Worm (Caenorhabditis elegans) whole organism, L1 larva: ENCODE data around the gene F58F9.6.

Experiments used
- C16A3.4 ChIP-seq: fragments of 150-350 bp; optimal IDR thresholded peaks from 2 replicates; lab custom pipeline; 2014; ENCODE audit warnings: missing biosample characterization, missing genetic modification characterization
- aha-1 ChIP-seq: fragments of 150-350 bp; optimal IDR thresholded peaks from 2 replicates; lab custom pipeline; 2014; ENCODE audit warnings: missing biosample characterization, missing genetic modification characterization
- alr-1 ChIP-seq: fragments of 200-800 bp; sonication (Bioruptor generic); optimal IDR thresholded peaks from 2 replicates; lab custom pipeline; 2018; ENCODE audit warnings: borderline replicate concordance, mild to moderate bottlenecking, missing genetic modification characterization, missing compliant biosample characterization
- ama-1 ChIP-seq: fragments of 150-350 bp; optimal IDR thresholded peaks from 2 replicates; lab custom pipeline; 2014
- ceh-63 ChIP-seq: fragments of 200-800 bp; sonication (Bioruptor generic); optimal IDR thresholded peaks from 2 replicates; lab custom pipeline; 2018; ENCODE audit warnings: mild to moderate bottlenecking, missing genetic modification characterization, missing compliant biosample characterization
- ceh-8 ChIP-seq: fragments of 200-800 bp; sonication (Bioruptor generic); optimal IDR thresholded peaks from 2 replicates; lab custom pipeline; 2018; ENCODE audit warnings: mild to moderate bottlenecking, missing genetic modification characterization, moderate library complexity, missing compliant biosample characterization
- ceh-90 ChIP-seq: sonication (generic microtip); optimal IDR thresholded peaks from 2 replicates; lab custom pipeline; 2016; ENCODE audit warnings: missing genetic modification characterization, missing compliant biosample characterization
- ces-1 ChIP-seq: fragments of 150-350 bp; optimal IDR thresholded peaks from 2 replicates; lab custom pipeline; 2014; ENCODE audit warnings: missing biosample characterization, missing genetic modification reagents, missing genetic modification characterization
- efl-3 ChIP-seq: fragments of 200-800 bp; sonication (Bioruptor generic); optimal IDR thresholded peaks from 2 replicates; lab custom pipeline; 2018; ENCODE audit warnings: mild to moderate bottlenecking, missing genetic modification characterization, missing compliant biosample characterization
- elt-2 ChIP-seq: sonication (generic microtip); optimal IDR thresholded peaks from 2 replicates; lab custom pipeline; 2016; ENCODE audit warnings: missing genetic modification characterization, mild to moderate bottlenecking, inconsistent platforms, missing compliant biosample characterization, missing genetic modification reagents
- elt-3 ChIP-seq, 6 experiments: fragments of 150-350 bp in 1 of 6; sonication (generic microtip); optimal IDR thresholded peaks; 2 replicates each; lab custom pipeline; 2017 to 2018; ENCODE audit warnings: missing biosample characterization in 6 of 6, missing genetic modification characterization in 6 of 6, inconsistent platforms in 1 of 6
- fkh-4 ChIP-seq: sonication (generic microtip); optimal IDR thresholded peaks from 2 replicates; lab custom pipeline; 2016; ENCODE audit warnings: missing compliant biosample characterization, missing genetic modification characterization, borderline replicate concordance
- fos-1 ChIP-seq: fragments of 150-350 bp; optimal IDR thresholded peaks from 2 replicates; lab custom pipeline; 2014; ENCODE audit warnings: missing biosample characterization, missing genetic modification characterization
- grh-1 ChIP-seq: fragments of 200-800 bp; sonication (Bioruptor generic); IDR thresholded peaks from 2 replicates; pipeline ENCODE4 v1.3.6; 2022; ENCODE audit warnings: missing genetic modification reagents, missing genetic modification characterization, missing compliant biosample characterization
- hlh-4 ChIP-seq: sonication (generic microtip); optimal IDR thresholded peaks from 2 replicates; lab custom pipeline; 2016; ENCODE audit warnings: mild to moderate bottlenecking, missing genetic modification characterization, missing compliant biosample characterization
- irx-1 ChIP-seq: sonication (generic microtip); optimal IDR thresholded peaks from 2 replicates; lab custom pipeline; 2016; ENCODE audit warnings: missing genetic modification characterization, missing compliant biosample characterization
- lin-13 ChIP-seq: fragments of 150-350 bp; optimal IDR thresholded peaks from 2 replicates; lab custom pipeline; 2014; ENCODE audit warnings: missing biosample characterization, missing genetic modification reagents, missing genetic modification characterization
- lin-14 ChIP-seq: fragments of 200-800 bp; sonication (Bioruptor generic); optimal IDR thresholded peaks from 2 replicates; lab custom pipeline; 2018; ENCODE audit warnings: mild to moderate bottlenecking, missing genetic modification characterization, moderate library complexity, missing compliant biosample characterization
- lin-15B ChIP-seq: fragments of 150-350 bp; sonication (generic microtip); optimal IDR thresholded peaks from 3 replicates; lab custom pipeline; 2014; ENCODE audit warnings: missing biosample characterization, missing genetic modification characterization
- lin-35 ChIP-seq, 2 experiments: fragments of 150-350 bp; optimal IDR thresholded peaks; 2 replicates each; lab custom pipeline; 2014; ENCODE audit warnings: missing biosample characterization in 2 of 2, missing genetic modification characterization in 2 of 2, missing genetic modification reagents in 2 of 2
- lsy-2 ChIP-seq, 2 experiments: fragments of 150-350 bp; optimal IDR thresholded peaks; 2 replicates each; lab custom pipeline; 2014; ENCODE audit warnings: missing biosample characterization in 2 of 2, missing genetic modification characterization in 2 of 2
- mab-9 ChIP-seq: fragments of 200-800 bp; sonication (Bioruptor generic); IDR thresholded peaks from 2 replicates; pipeline ENCODE4 v1.3.6; 2022; ENCODE audit warnings: missing genetic modification reagents, missing genetic modification characterization, missing compliant biosample characterization
- mef-2 ChIP-seq: fragments of 150-350 bp; optimal IDR thresholded peaks from 2 replicates; lab custom pipeline; 2014; ENCODE audit warnings: missing biosample characterization, missing genetic modification characterization
- nhr-19 ChIP-seq: fragments of 200-800 bp; sonication (Bioruptor generic); conservative IDR thresholded peaks from 2 replicates; pipeline ENCODE4 v1.3.6; 2022; ENCODE audit warnings: missing genetic modification characterization, missing compliant biosample characterization
- nhr-20 ChIP-seq: sonication (generic microtip); optimal IDR thresholded peaks from 2 replicates; lab custom pipeline; 2016; ENCODE audit warnings: mild to moderate bottlenecking, missing genetic modification characterization, missing compliant biosample characterization
- nhr-237 ChIP-seq: fragments of 150-350 bp; optimal IDR thresholded peaks from 2 replicates; lab custom pipeline; 2014; ENCODE audit warnings: missing biosample characterization, missing genetic modification characterization
- nhr-28 ChIP-seq: fragments of 150-350 bp; optimal IDR thresholded peaks from 2 replicates; lab custom pipeline; 2014; ENCODE audit warnings: missing biosample characterization, missing genetic modification characterization
- nhr-47 ChIP-seq: sonication (generic microtip); optimal IDR thresholded peaks from 2 replicates; lab custom pipeline; 2016; ENCODE audit warnings: mild to moderate bottlenecking, missing genetic modification characterization, moderate library complexity, missing compliant biosample characterization
- rnt-1 ChIP-seq: sonication (generic microtip); optimal IDR thresholded peaks from 2 replicates; lab custom pipeline; 2016; ENCODE audit warnings: mild to moderate bottlenecking, missing genetic modification characterization, moderate library complexity, missing compliant biosample characterization
- snpc-4 ChIP-seq: fragments of 150-350 bp; optimal IDR thresholded peaks from 2 replicates; lab custom pipeline; 2014; ENCODE audit warnings: missing biosample characterization, missing genetic modification characterization
- unc-130 ChIP-seq: fragments of 150-350 bp; optimal IDR thresholded peaks from 2 replicates; lab custom pipeline; 2017; ENCODE audit warnings: missing biosample characterization, missing genetic modification characterization, inconsistent platforms
- unc-86 ChIP-seq: sonication (generic microtip); optimal IDR thresholded peaks from 2 replicates; lab custom pipeline; 2016; ENCODE audit warnings: missing genetic modification characterization, missing compliant biosample characterization
- unc-98 ChIP-seq: fragments of 200-800 bp; sonication (Bioruptor generic); IDR thresholded peaks from 2 replicates; pipeline ENCODE4 v1.3.6; 2022; ENCODE audit warnings: missing genetic modification characterization, missing compliant biosample characterization
- vab-15 ChIP-seq: sonication (generic microtip); optimal IDR thresholded peaks from 2 replicates; lab custom pipeline; 2017; ENCODE audit warnings: missing genotype, mild to moderate bottlenecking, missing genetic modification characterization, missing compliant biosample characterization
- zag-1 ChIP-seq: fragments of 150-350 bp; optimal IDR thresholded peaks from 2 replicates; lab custom pipeline; 2014; ENCODE audit warnings: missing biosample characterization, missing genetic modification characterization
- ztf-11 ChIP-seq, 2 experiments: sonication (generic microtip); optimal IDR thresholded peaks; 2 replicates each; lab custom pipeline; 2016 to 2017; ENCODE audit warnings: missing genetic modification characterization in 2 of 2, missing biosample characterization in 1 of 2, missing compliant biosample characterization in 1 of 2
- ztf-4 ChIP-seq: fragments of 150-350 bp; optimal IDR thresholded peaks from 2 replicates; lab custom pipeline; 2014; ENCODE audit warnings: missing biosample characterization, missing genetic modification characterization

Gene F58F9.6

ce11 chrIV:6217066-6217465 is 20.3 kb downstream of the F58F9.6 start, which contains the start of gene C49A9.9:
TSS of gene C49A9.9 (plus strand) at chrIV:6217372.
- TF ChIP-seq unc-86 (no peak), zag-1 (no peak), aha-1 (no peak), ceh-8 (GFP tag; lab: Kevin White, UChicago) (no peak), unc-130 (tag; lab: Kevin White, UChicago) (no peak), ceh-90 (no peak), snpc-4 (tag; lab: Kevin White, UChicago) (no peak), hlh-4 (no peak), fos-1 (tag; lab: Kevin White, UChicago) (no peak), vab-15 (tag; lab: Kevin White, UChicago) (no peak), ama-1 (lab: Kevin White, UChicago) (no peak), efl-3 (GFP tag; lab: Kevin White, UChicago) (no peak), lin-14 (GFP tag; lab: Kevin White, UChicago) (no peak), nhr-20 (tag; lab: Kevin White, UChicago) (no peak), ztf-11 (tag; optimal IDR thresholded peaks at IDR 0.05; lab: Kevin White, UChicago) (no peak), lsy-2 (tag; optimal IDR thresholded peaks at IDR 0.05; lab: Kevin White, UChicago) (no peak), lin-15B (tag; lab: Kevin White, UChicago) (no peak), ces-1 (GFP tag; lab: Kevin White, UChicago) (no peak)

DNA sequence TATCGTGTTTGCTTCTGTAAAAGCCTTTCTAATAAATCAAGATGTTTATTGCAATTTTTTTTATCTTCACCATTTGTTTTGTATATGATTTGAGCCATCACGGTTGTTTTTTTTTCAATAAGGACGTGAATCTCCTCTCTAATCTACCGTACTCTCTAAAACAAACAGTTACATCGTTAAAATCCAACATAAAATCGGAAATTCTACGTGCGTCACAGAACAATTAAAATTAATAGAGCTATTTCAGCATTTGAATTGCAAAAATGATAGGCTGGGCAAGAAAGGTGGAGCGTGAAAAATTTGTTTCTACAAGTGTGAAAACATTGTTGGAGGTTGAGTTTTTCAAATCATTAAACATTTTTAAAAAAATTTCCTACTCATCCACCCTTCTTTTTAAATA is 24.0 kb downstream of the F58F9.6 start, which contains the start of gene C49A9.5:
Gene C49A9.5 (plus strand): TSS at position 271 of the 400 bp plus-strand sequence.
- TF ChIP-seq lin-13 (GFP tag; lab: Kevin White, UChicago) (no peak), mef-2 (tag; lab: Kevin White, UChicago) (no peak), alr-1 (tag; lab: Kevin White, UChicago) (no peak), lin-35 (GFP tag; optimal IDR thresholded peaks at IDR 0.05; lab: Kevin White, UChicago) (no peak), nhr-19 (GFP tag; lab: Robert Waterston, UW) (no peak), unc-98 (GFP tag; lab: Robert Waterston, UW) (no peak), ztf-4 (tag; lab: Kevin White, UChicago) (no peak), aha-1 (no peak), fos-1 (tag; lab: Kevin White, UChicago) (no peak), lin-15B (tag; lab: Kevin White, UChicago) (no peak), nhr-28 (tag; lab: Kevin White, UChicago) (no peak), nhr-237 (tag; lab: Kevin White, UChicago) (no peak), elt-3 (tag; optimal IDR thresholded peaks at IDR 0.05; lab: Kevin White, UChicago) (no peak), fkh-4 (tag; lab: Kevin White, UChicago) (no peak), ceh-90 (no peak)
- TF ChIP-seq, all 84 proteins: peak for 0

ce11 chrIV:6210574-6210973 is 26.8 kb downstream of the F58F9.6 start, which contains the start of the genes ugt-24 and C49A9.6:
TSS of gene ugt-24 (minus strand) at chrIV:6210720.
TSS of gene C49A9.6 (plus strand) at chrIV:6210936.
- TF ChIP-seq rnt-1 (tag; lab: Kevin White, UChicago) (no peak), lin-35 (GFP tag; optimal IDR thresholded peaks at IDR 0.05; lab: Kevin White, UChicago) (peak in 1 of 2 experiments; percentile 21), irx-1 (tag; lab: Kevin White, UChicago) (no peak), nhr-20 (tag; lab: Kevin White, UChicago) (no peak), ceh-63 (no peak), mab-9 (GFP tag; lab: Robert Waterston, UW) (no peak), grh-1 (GFP tag; lab: Robert Waterston, UW) (no peak), C16A3.4 (tag; lab: Kevin White, UChicago) (no peak), elt-3 (tag; optimal IDR thresholded peaks at IDR 0.05; lab: Kevin White, UChicago) (no peak), nhr-47 (tag; lab: Kevin White, UChicago) (no peak), elt-2 (tag; lab: Kevin White, UChicago) (peak; percentile 17)
